Fruit fly (Drosophila melanogaster) whole organism, embryonic: ENCODE data around the gene CG5056.

Experiments used
- Adf1 ChIP-seq: fragments of 200-800 bp; sonication (Bioruptor generic); IDR thresholded peaks from 2 replicates; pipeline ENCODE4 v1.3.6; 2022; ENCODE audit warnings: missing biosample characterization, missing genetic modification characterization
- B-H2 ChIP-seq: fragments of 200-800 bp; sonication (Bioruptor generic); optimal IDR thresholded peaks from 2 replicates; lab custom pipeline; 2018; ENCODE audit warnings: missing biosample characterization, mild to moderate bottlenecking, missing genetic modification characterization
- CG10209 ChIP-seq: fragments of 200-800 bp; sonication (Bioruptor generic); optimal IDR thresholded peaks from 3 replicates; lab custom pipeline; 2017; ENCODE audit warnings: missing biosample characterization, mild to moderate bottlenecking, missing genetic modification characterization, missing genetic modification reagents
- CG10366 ChIP-seq: fragments of 200-800 bp; sonication (Bioruptor generic); IDR thresholded peaks from 2 replicates; pipeline ENCODE4 v1.3.6; 2022; ENCODE audit warnings: missing biosample characterization, missing genetic modification characterization
- CG10654 ChIP-seq: fragments of 200-800 bp; sonication (Bioruptor generic); optimal IDR thresholded peaks from 2 replicates; lab custom pipeline; 2016; ENCODE audit warnings: missing biosample characterization, missing genetic modification characterization
- CG11398 ChIP-seq: fragments of 200-800 bp; sonication (Bioruptor generic); optimal IDR thresholded peaks from 2 replicates; lab custom pipeline; 2016; ENCODE audit warnings: missing biosample characterization, missing genetic modification characterization
- CG12391 ChIP-seq: fragments of 200-800 bp; sonication (Bioruptor generic); optimal IDR thresholded peaks from 3 replicates; lab custom pipeline; 2018; ENCODE audit warnings: missing biosample characterization, mild to moderate bottlenecking, missing genetic modification characterization, moderate library complexity
- CG12769 ChIP-seq: fragments of 200-800 bp; sonication (Bioruptor generic); optimal IDR thresholded peaks from 2 replicates; lab custom pipeline; 2019; ENCODE audit warnings: missing biosample characterization, mild to moderate bottlenecking, missing genetic modification characterization, moderate library complexity
- CG14441 ChIP-seq: fragments of 200-800 bp; sonication (Bioruptor generic); IDR thresholded peaks from 2 replicates; pipeline ENCODE4 v1.3.6; 2022; ENCODE audit warnings: missing biosample characterization, missing genetic modification characterization
- CG14710 ChIP-seq: fragments of 200-800 bp; sonication (Bioruptor generic); optimal IDR thresholded peaks from 3 replicates; lab custom pipeline; 2019; ENCODE audit warnings: missing biosample characterization, mild to moderate bottlenecking, missing genetic modification characterization, moderate library complexity
- CG14965 ChIP-seq: fragments of 200-800 bp; sonication (Bioruptor generic); optimal IDR thresholded peaks from 2 replicates; lab custom pipeline; 2016; ENCODE audit warnings: missing biosample characterization, missing genetic modification characterization, borderline replicate concordance
- CG15696 ChIP-seq: fragments of 200-800 bp; sonication (Bioruptor generic); optimal IDR thresholded peaks from 2 replicates; lab custom pipeline; 2019; ENCODE audit warnings: missing biosample characterization, mild to moderate bottlenecking, missing genetic modification characterization, moderate library complexity
- CG1603 ChIP-seq: fragments of 200-800 bp; sonication (Bioruptor generic); optimal IDR thresholded peaks from 2 replicates; lab custom pipeline; 2019; ENCODE audit warnings: missing biosample characterization, mild to moderate bottlenecking, missing genetic modification characterization, moderate library complexity
- CG2129 ChIP-seq: fragments of 200-800 bp; sonication (Bioruptor generic); IDR thresholded peaks from 2 replicates; pipeline ENCODE4 v1.3.6; 2022; ENCODE audit warnings: missing biosample characterization, missing genetic modification characterization; ENCODE audit not compliant: partially characterized antibody
- CG2202 ChIP-seq: fragments of 200-800 bp; sonication (Bioruptor generic); optimal IDR thresholded peaks from 2 replicates; lab custom pipeline; 2018; ENCODE audit warnings: missing biosample characterization, mild to moderate bottlenecking, missing genetic modification characterization
- CG2889 ChIP-seq: fragments of 200-800 bp; sonication (Bioruptor generic); IDR thresholded peaks from 3 replicates; pipeline ENCODE4 v1.3.6; 2022; ENCODE audit warnings: missing biosample characterization, missing genetic modification characterization
- CG3407 ChIP-seq: fragments of 200-800 bp; sonication (Bioruptor generic); optimal IDR thresholded peaks from 2 replicates; lab custom pipeline; 2018; ENCODE audit warnings: missing biosample characterization, mild to moderate bottlenecking, missing genetic modification characterization
- CG4404 ChIP-seq: fragments of 200-800 bp; sonication (Bioruptor generic); IDR thresholded peaks from 2 replicates; pipeline ENCODE4 v1.3.6; 2022; ENCODE audit warnings: missing biosample characterization, missing genetic modification characterization
- CG6689 ChIP-seq: fragments of 200-800 bp; sonication (Bioruptor generic); IDR thresholded peaks from 2 replicates; pipeline ENCODE4 v1.3.6; 2022; ENCODE audit warnings: missing biosample characterization, missing genetic modification characterization
- CG7357 ChIP-seq: fragments of 200-800 bp; sonication (Bioruptor generic); IDR thresholded peaks from 3 replicates; pipeline ENCODE4 v1.3.6; 2022; ENCODE audit warnings: missing biosample characterization, missing genetic modification characterization
- CG7786 ChIP-seq: fragments of 200-800 bp; sonication (Bioruptor generic); optimal IDR thresholded peaks from 2 replicates; lab custom pipeline; 2016; ENCODE audit warnings: missing biosample characterization, missing genetic modification characterization
- CG7987 ChIP-seq: fragments of 200-800 bp; sonication (Bioruptor generic); optimal IDR thresholded peaks from 2 replicates; lab custom pipeline; 2018; ENCODE audit warnings: missing biosample characterization, mild to moderate bottlenecking, missing genetic modification characterization, moderate library complexity
- CG8359 ChIP-seq: fragments of 200-800 bp; sonication (Bioruptor generic); optimal IDR thresholded peaks from 2 replicates; lab custom pipeline; 2017; ENCODE audit warnings: missing biosample characterization, mild to moderate bottlenecking, missing genetic modification characterization, borderline replicate concordance
- CG8388 ChIP-seq: fragments of 200-800 bp; sonication (Bioruptor generic); optimal IDR thresholded peaks from 2 replicates; lab custom pipeline; 2019; ENCODE audit warnings: missing biosample characterization, mild to moderate bottlenecking, missing genetic modification characterization, moderate library complexity
- CG9437 ChIP-seq: fragments of 200-800 bp; sonication (Bioruptor generic); optimal IDR thresholded peaks from 2 replicates; lab custom pipeline; 2018; ENCODE audit warnings: missing biosample characterization, mild to moderate bottlenecking, missing genetic modification characterization
- CG9609 ChIP-seq: fragments of 200-800 bp; sonication (Bioruptor generic); optimal IDR thresholded peaks from 3 replicates; lab custom pipeline; 2016; ENCODE audit warnings: missing biosample characterization, missing genetic modification characterization
- Dbx ChIP-seq: fragments of 200-800 bp; sonication (Bioruptor generic); IDR thresholded peaks from 3 replicates; pipeline ENCODE4 v1.3.6; 2022; ENCODE audit warnings: missing biosample characterization, missing genetic modification characterization
- Ets97D ChIP-seq: fragments of 200-800 bp; sonication (Bioruptor generic); optimal IDR thresholded peaks from 3 replicates; lab custom pipeline; 2016; ENCODE audit warnings: missing biosample characterization, missing genetic modification characterization
- Fer1 ChIP-seq: fragments of 200-800 bp; sonication (Bioruptor generic); optimal IDR thresholded peaks from 2 replicates; lab custom pipeline; 2017; ENCODE audit warnings: missing biosample characterization, mild to moderate bottlenecking, missing genetic modification characterization
- Kr ChIP-seq: fragments of 200-800 bp; sonication (Bioruptor generic); optimal IDR thresholded peaks from 2 replicates; lab custom pipeline; 2017; ENCODE audit warnings: missing biosample characterization, mild to moderate bottlenecking, missing genetic modification characterization
- Mes4 ChIP-seq: fragments of 200-800 bp; sonication (Bioruptor generic); optimal IDR thresholded peaks from 2 replicates; lab custom pipeline; 2016; ENCODE audit warnings: missing biosample characterization, missing genetic modification characterization
- Side ChIP-seq: fragments of 200-800 bp; sonication (Bioruptor generic); optimal IDR thresholded peaks from 2 replicates; lab custom pipeline; 2016; ENCODE audit warnings: missing biosample characterization, missing genetic modification characterization
- Sry-β ChIP-seq: fragments of 200-800 bp; sonication (Bioruptor generic); optimal IDR thresholded peaks from 2 replicates; lab custom pipeline; 2018; ENCODE audit warnings: missing biosample characterization, mild to moderate bottlenecking, missing genetic modification characterization, moderate library complexity
- TFAM ChIP-seq: fragments of 200-800 bp; sonication (Bioruptor generic); optimal IDR thresholded peaks from 2 replicates; lab custom pipeline; 2017; ENCODE audit warnings: missing biosample characterization, missing genetic modification characterization, inconsistent platforms
- Tbp ChIP-seq: fragments of >200 bp; optimal IDR thresholded peaks from 2 replicates; lab custom pipeline; 2018; ENCODE audit warnings: missing biosample characterization, missing genetic modification characterization
- dmrt11E ChIP-seq: fragments of 200-800 bp; sonication (Bioruptor generic); optimal IDR thresholded peaks from 3 replicates; lab custom pipeline; 2018; ENCODE audit warnings: missing biosample characterization, mild to moderate bottlenecking, missing genetic modification characterization, moderate library complexity
- dpn ChIP-seq, 2 experiments: fragments of 200-800 bp; sonication (Bioruptor generic); optimal IDR thresholded peaks; 3 replicates each; lab custom pipeline; 2016; ENCODE audit warnings: missing biosample characterization in 2 of 2, missing genetic modification characterization in 2 of 2
- ems ChIP-seq: fragments of 200-800 bp; sonication (Bioruptor generic); optimal IDR thresholded peaks from 3 replicates; lab custom pipeline; 2016; ENCODE audit warnings: missing biosample characterization, missing genetic modification characterization
- en ChIP-seq: fragments of 200-800 bp; sonication (Bioruptor generic); optimal IDR thresholded peaks from 2 replicates; lab custom pipeline; 2016; ENCODE audit warnings: missing biosample characterization, missing genetic modification characterization
- gcm2 ChIP-seq: fragments of 200-800 bp; sonication (Bioruptor generic); optimal IDR thresholded peaks from 2 replicates; lab custom pipeline; 2016; ENCODE audit warnings: missing biosample characterization, missing genetic modification characterization
- grau ChIP-seq: fragments of 200-800 bp; optimal IDR thresholded peaks from 3 replicates; lab custom pipeline; 2019; ENCODE audit warnings: missing biosample characterization, mild to moderate bottlenecking, missing genetic modification characterization, moderate library complexity
- gt ChIP-seq: fragments of 200-800 bp; sonication (Bioruptor generic); IDR thresholded peaks from 2 replicates; pipeline ENCODE4 v1.3.6; 2022; ENCODE audit warnings: missing biosample characterization, missing genetic modification characterization
- jumu ChIP-seq: fragments of 200-800 bp; sonication (Bioruptor generic); optimal IDR thresholded peaks from 3 replicates; lab custom pipeline; 2016; ENCODE audit warnings: missing biosample characterization, missing genetic modification characterization
- lilli ChIP-seq: fragments of 200-800 bp; sonication (Bioruptor generic); optimal IDR thresholded peaks from 3 replicates; lab custom pipeline; 2016; ENCODE audit warnings: missing biosample characterization, missing genetic modification characterization
- onecut ChIP-seq: fragments of 200-800 bp; sonication (Bioruptor generic); IDR thresholded peaks from 2 replicates; pipeline ENCODE4 v1.3.6; 2022; ENCODE audit warnings: missing biosample characterization, missing genetic modification characterization
- pan ChIP-seq, 4 experiments: fragments of >200 bp in 3 of 4; fragments of 200-800 bp in 1 of 4; sonication (Bioruptor generic) in 1 of 4; optimal IDR thresholded peaks in 3 of 4; IDR thresholded peaks in 1 of 4; 2 replicates each; pipeline versions ENCODE4 v1.3.6 to Lab custom; 2017 to 2022; ENCODE audit warnings: missing biosample characterization in 2 of 4, missing genetic modification characterization in 2 of 4, mixed read lengths in 1 of 4
- sc ChIP-seq, 3 experiments: fragments of >200 bp in 2 of 3; fragments of 200-800 bp in 1 of 3; sonication (Bioruptor generic) in 1 of 3; optimal IDR thresholded peaks; 2 replicates in 2 of 3; 3 replicates in 1 of 3; lab custom pipeline; 2017; ENCODE audit warnings: mild to moderate bottlenecking in 1 of 3, missing biosample characterization in 1 of 3, missing genetic modification characterization in 1 of 3, missing genetic modification reagents in 1 of 3
- tin ChIP-seq: fragments of 200-800 bp; sonication (Bioruptor generic); optimal IDR thresholded peaks from 3 replicates; lab custom pipeline; 2016; ENCODE audit warnings: missing biosample characterization, missing genetic modification characterization
- toy ChIP-seq: fragments of 200-800 bp; sonication (Bioruptor generic); IDR thresholded peaks from 2 replicates; pipeline ENCODE4 v1.3.6; 2022; ENCODE audit warnings: missing biosample characterization, missing genetic modification characterization
- z ChIP-seq: fragments of 200-800 bp; sonication (Bioruptor generic); IDR thresholded peaks from 3 replicates; pipeline ENCODE4 v1.3.6; 2022; ENCODE audit warnings: missing biosample characterization, missing genetic modification characterization

Gene CG5056

DNA sequence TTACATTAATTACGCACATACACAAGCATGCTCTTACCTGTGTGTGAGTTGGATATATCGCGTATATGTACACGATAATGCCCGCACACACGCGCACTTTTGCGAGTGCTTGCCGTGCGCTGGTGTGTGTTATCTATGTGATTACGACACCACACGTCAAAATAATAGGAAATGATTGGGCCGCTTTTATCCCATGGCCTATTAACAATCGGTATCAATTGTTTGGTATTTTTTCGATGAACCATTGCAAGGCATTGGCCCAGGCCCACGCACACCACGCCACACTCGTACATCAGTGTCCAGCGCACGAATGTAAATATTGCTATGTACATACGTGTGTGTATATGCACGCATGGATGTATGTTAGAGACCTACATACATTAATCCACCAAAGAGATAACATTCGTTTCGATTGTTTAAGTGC, 31.6 kb upstream of the CG5056 start (continued):
- TF ChIP-seq CG11398 (peak; percentile 30), CG3407 (GFP tag; lab: Kevin White, UChicago) (peak; percentile 60), CG7357 (GFP tag; lab: Robert Waterston, UW) (no peak), Adf1 (GFP tag; lab: Robert Waterston, UW) (peak; percentile 16; the same call in 1 of the 2 replicates), lilli (GFP tag; lab: Kevin White, UChicago) (peak; percentile 51), gt (GFP tag; lab: Robert Waterston, UW) (no peak), dmrt11E (peak; percentile 25), en (no peak), gcm2 (GFP tag; lab: Kevin White, UChicago) (peak; percentile 22), CG14710 (tag; lab: Kevin White, UChicago) (peak; percentile 56), CG10209 (GFP tag; lab: Kevin White, UChicago) (peak; percentile 63), CG15696 (tag; lab: Kevin White, UChicago) (peak; percentile 72), CG14441 (GFP tag; lab: Robert Waterston, UW) (peak; percentile 51; the same call in 1 of the 2 replicates), Dbx (peak; percentile 81; the same call in 2 of the 3 replicates), z (GFP tag; lab: Robert Waterston, UW) (no peak), toy (GFP tag; lab: Robert Waterston, UW) (no peak), Kr (no peak), Sry-β (peak; percentile 17), CG4404 (GFP tag; lab: Robert Waterston, UW) (no peak), Tbp (GFP tag; lab: Kevin White, UChicago) (no peak), tin (GFP tag; lab: Kevin White, UChicago) (peak; percentile 38), dpn (GFP tag; optimal IDR thresholded peaks at IDR 0.05; lab: Kevin White, UChicago) (peak; percentile 44 to 62), CG9609 (GFP tag; lab: Kevin White, UChicago) (peak; percentile 26), CG6689 (GFP tag; lab: Robert Waterston, UW) (peak; percentile 32; the same call in 1 of the 2 replicates), pan (optimal IDR thresholded peaks at IDR 0.05; lab: Kevin White, UChicago) (no peak), pan (GFP tag; optimal IDR thresholded peaks at IDR 0.05 in 1 of 2, IDR thresholded peaks at IDR 0.05 in 1 of 2) (no peak), CG12769 (tag; lab: Kevin White, UChicago) (peak; percentile 95), grau (tag; lab: Kevin White, UChicago) (peak; percentile 62), CG8359 (GFP tag; lab: Kevin White, UChicago) (no peak), CG7987 (GFP tag; lab: Kevin White, UChicago) (peak; percentile 87), sc (optimal IDR thresholded peaks at IDR 0.05; lab: Kevin White, UChicago) (no peak), sc (GFP tag; optimal IDR thresholded peaks at IDR 0.05; lab: Kevin White, UChicago) (peak; percentile 11), CG2202 (tag; lab: Kevin White, UChicago) (peak; percentile 35), jumu (GFP tag; lab: Kevin White, UChicago) (peak; percentile 54), Fer1 (GFP tag; lab: Kevin White, UChicago) (peak; percentile 85), CG14965 (GFP tag; lab: Kevin White, UChicago) (no peak), TFAM (GFP tag; lab: Kevin White, UChicago) (no peak), CG12391 (tag; lab: Kevin White, UChicago) (peak; percentile 46), Ets97D (GFP tag; lab: Kevin White, UChicago) (no peak), CG10366 (GFP tag; lab: Robert Waterston, UW) (no peak), CG7786 (GFP tag; lab: Kevin White, UChicago) (peak; percentile 30), CG10654 (GFP tag; lab: Kevin White, UChicago) (peak; percentile 14), onecut (peak; percentile 74), CG1603 (tag; lab: Kevin White, UChicago) (peak; percentile 81), CG8388 (peak; percentile 48), ems (GFP tag; lab: Kevin White, UChicago) (peak; percentile 52), CG2129 (no peak), B-H2 (GFP tag; lab: Kevin White, UChicago) (peak; percentile 87), Side (GFP tag; lab: Kevin White, UChicago) (peak; percentile 67), Mes4 (GFP tag; lab: Kevin White, UChicago) (no peak), CG2889 (no peak), CG9437 (GFP tag; lab: Kevin White, UChicago) (no peak)
